Worm (Caenorhabditis elegans) whole organism, young adult: ENCODE measurements around the gene T10D4.19.

Experiments
- lsy-27 ChIP-seq: sonication (generic microtip); optimal IDR thresholded peaks from 2 replicates; lab custom pipeline; 2017; ENCODE audit warnings: missing genetic modification characterization, mild to moderate bottlenecking, missing compliant biosample characterization, antibody characterized with exemption, missing genotype, borderline replicate concordance; ENCODE audit not compliant: insufficient read depth
- pha-4 ChIP-seq: fragments of 150-350 bp; sonication (generic microtip); optimal IDR thresholded peaks from 2 replicates; lab custom pipeline; 2014; ENCODE audit warnings: missing biosample characterization, missing genetic modification reagents, missing genetic modification characterization
- unc-130 ChIP-seq: sonication (generic microtip); optimal IDR thresholded peaks from 2 replicates; lab custom pipeline; 2016; ENCODE audit warnings: missing genetic modification reagents, missing genetic modification characterization, missing compliant biosample characterization

DNA sequence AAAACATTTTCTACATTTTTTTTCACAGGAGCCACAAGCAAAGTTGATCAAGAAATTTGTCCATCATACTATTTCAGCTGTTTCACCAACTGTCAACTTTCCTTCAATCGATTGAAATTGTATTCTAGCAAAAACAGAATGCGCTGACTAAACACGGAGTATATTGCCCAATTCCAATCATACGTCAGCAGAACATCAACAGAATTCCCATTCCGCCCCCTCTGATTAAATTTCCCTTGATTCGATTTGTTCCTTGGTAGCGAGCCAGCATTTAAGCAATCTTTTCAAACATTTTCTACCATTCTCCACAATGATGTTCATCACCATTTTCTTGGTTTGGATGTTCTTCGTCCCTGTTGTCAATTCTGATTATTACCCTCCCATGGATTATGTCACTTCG is 5.9 kb upstream of the T10D4.19 start, which contains the start of gene T10D4.15:
- TF ChIP-seq lsy-27 (tag; lab: Kevin White, UChicago) (no peak), unc-130 (GFP tag; lab: Kevin White, UChicago) (no peak), pha-4 (tag; lab: Kevin White, UChicago) (no peak)
